Fruit fly (Drosophila melanogaster) whole organism, prepupa: ENCODE results near the gene CG1143.
A peak's percentile ranks its signal among the peaks of the same experiment; 100 is the strongest.

ENCODE experiments used
- Blimp-1 ChIP-seq: fragments of 200-800 bp; sonication (Bioruptor generic); optimal IDR thresholded peaks from 3 replicates; lab custom pipeline; 2017; ENCODE audit warnings: missing biosample characterization, missing genetic modification characterization, mild to moderate bottlenecking, moderate library complexity, missing genetic modification reagents
- CG10631 ChIP-seq: fragments of 200-800 bp; sonication (Bioruptor generic); optimal IDR thresholded peaks from 2 replicates; lab custom pipeline; 2016; ENCODE audit warnings: missing biosample characterization, missing genetic modification characterization
- CG11902 ChIP-seq: fragments of 200-800 bp; sonication (Bioruptor generic); optimal IDR thresholded peaks from 3 replicates; lab custom pipeline; 2016; ENCODE audit warnings: missing biosample characterization, missing genetic modification characterization
- CG15336 ChIP-seq: fragments of 200-800 bp; sonication (Bioruptor generic); IDR thresholded peaks from 2 replicates; pipeline ENCODE4 v1.3.6; 2022; ENCODE audit warnings: missing biosample characterization, missing genetic modification characterization
- CG1621 ChIP-seq: fragments of 200-800 bp; sonication (Bioruptor generic); optimal IDR thresholded peaks from 3 replicates; lab custom pipeline; 2018; ENCODE audit warnings: missing biosample characterization, mild to moderate bottlenecking, missing genetic modification characterization
- CG16779 ChIP-seq: fragments of 200-800 bp; sonication (Bioruptor generic); optimal IDR thresholded peaks from 3 replicates; lab custom pipeline; 2017; ENCODE audit warnings: missing biosample characterization, mild to moderate bottlenecking, missing genetic modification characterization
- CG31627 ChIP-seq: fragments of 200-800 bp; sonication (Bioruptor generic); optimal IDR thresholded peaks from 3 replicates; lab custom pipeline; 2016; ENCODE audit warnings: missing biosample characterization, missing genetic modification characterization
- CG32006 ChIP-seq: fragments of 200-800 bp; sonication (Bioruptor generic); optimal IDR thresholded peaks from 3 replicates; lab custom pipeline; 2017; ENCODE audit warnings: missing biosample characterization, mild to moderate bottlenecking, missing genetic modification characterization
- CG34406 ChIP-seq: fragments of 200-800 bp; sonication (Bioruptor generic); optimal IDR thresholded peaks from 3 replicates; lab custom pipeline; 2016; ENCODE audit warnings: missing biosample characterization, missing genetic modification characterization
- CG3919 ChIP-seq: fragments of 200-800 bp; sonication (Bioruptor generic); optimal IDR thresholded peaks from 3 replicates; lab custom pipeline; 2016; ENCODE audit warnings: missing biosample characterization, missing genetic modification characterization
- CG6163 ChIP-seq: fragments of 200-800 bp; sonication (Bioruptor generic); IDR thresholded peaks from 3 replicates; pipeline ENCODE4 v1.3.6; 2022; ENCODE audit warnings: missing biosample characterization, missing genetic modification characterization
- CG6276 ChIP-seq: fragments of 200-800 bp; sonication (Bioruptor generic); optimal IDR thresholded peaks from 2 replicates; lab custom pipeline; 2017; ENCODE audit warnings: missing biosample characterization, mild to moderate bottlenecking, missing genetic modification characterization
- CG6792 ChIP-seq: fragments of 200-800 bp; sonication (Bioruptor generic); optimal IDR thresholded peaks from 3 replicates; lab custom pipeline; 2016; ENCODE audit warnings: missing biosample characterization, missing genetic modification characterization
- CG7368 ChIP-seq: fragments of 200-800 bp; sonication (Bioruptor generic); optimal IDR thresholded peaks from 3 replicates; lab custom pipeline; 2016; ENCODE audit warnings: missing biosample characterization, missing genetic modification characterization
- CG8319 ChIP-seq: fragments of 200-800 bp; sonication (Bioruptor generic); optimal IDR thresholded peaks from 3 replicates; lab custom pipeline; 2016; ENCODE audit warnings: missing biosample characterization, missing genetic modification characterization
- CG8632 ChIP-seq: fragments of 200-800 bp; sonication (Bioruptor generic); optimal IDR thresholded peaks from 3 replicates; lab custom pipeline; 2016; ENCODE audit warnings: missing biosample characterization, missing genetic modification characterization
- CG9139 ChIP-seq: fragments of 200-800 bp; sonication (Bioruptor generic); optimal IDR thresholded peaks from 3 replicates; lab custom pipeline; 2017; ENCODE audit warnings: missing biosample characterization, mild to moderate bottlenecking, missing genetic modification characterization
- Eip75B ChIP-seq: fragments of 200-800 bp; sonication (Bioruptor generic); optimal IDR thresholded peaks from 3 replicates; lab custom pipeline; 2016; ENCODE audit warnings: missing biosample characterization, missing genetic modification characterization
- Eip78C ChIP-seq: fragments of 200-800 bp; sonication (Bioruptor generic); peaks from one replicate; lab custom pipeline; 2016; ENCODE audit warnings: missing biosample characterization, missing genetic modification characterization
- Ets21C ChIP-seq: fragments of 200-800 bp; sonication (Bioruptor generic); optimal IDR thresholded peaks from 3 replicates; lab custom pipeline; 2016; ENCODE audit warnings: missing biosample characterization, missing genetic modification characterization
- Gug ChIP-seq: fragments of 200-800 bp; sonication (Bioruptor generic); IDR thresholded peaks from 2 replicates; pipeline ENCODE4 v1.3.6; 2022; ENCODE audit warnings: missing biosample characterization, missing genetic modification characterization
- Hr38 ChIP-seq: sonication (Bioruptor generic); optimal IDR thresholded peaks from 2 replicates; lab custom pipeline; 2016; ENCODE audit warnings: missing biosample characterization, missing genetic modification characterization
- Hr39 ChIP-seq: fragments of 200-800 bp; sonication (Bioruptor generic); optimal IDR thresholded peaks from 2 replicates; lab custom pipeline; 2016; ENCODE audit warnings: missing biosample characterization, missing genetic modification characterization
- Hr4 ChIP-seq: fragments of 200-800 bp; sonication (Bioruptor generic); optimal IDR thresholded peaks from 3 replicates; lab custom pipeline; 2016; ENCODE audit warnings: missing biosample characterization, missing genetic modification characterization
- Lpt ChIP-seq: fragments of 200-800 bp; sonication (Bioruptor generic); optimal IDR thresholded peaks from 3 replicates; lab custom pipeline; 2016; ENCODE audit warnings: missing biosample characterization, missing genetic modification characterization
- Met ChIP-seq: fragments of 200-800 bp; sonication (Bioruptor generic); optimal IDR thresholded peaks from 3 replicates; lab custom pipeline; 2016; ENCODE audit warnings: missing biosample characterization, missing genetic modification characterization
- OdsH ChIP-seq: fragments of 200-800 bp; sonication (Bioruptor generic); optimal IDR thresholded peaks from 3 replicates; lab custom pipeline; 2016; ENCODE audit warnings: missing biosample characterization, missing genetic modification characterization
- Smox ChIP-seq: fragments of 200-800 bp; sonication (Bioruptor generic); optimal IDR thresholded peaks from 3 replicates; lab custom pipeline; 2016; ENCODE audit warnings: missing biosample characterization, missing genetic modification characterization
- Sox14 ChIP-seq: fragments of 200-800 bp; sonication (Bioruptor generic); optimal IDR thresholded peaks from 3 replicates; lab custom pipeline; 2016; ENCODE audit warnings: missing biosample characterization, missing genetic modification characterization
- Sox15 ChIP-seq: fragments of 200-800 bp; sonication (Bioruptor generic); optimal IDR thresholded peaks from 3 replicates; lab custom pipeline; 2016; ENCODE audit warnings: missing biosample characterization, missing genetic modification characterization
- achi ChIP-seq: fragments of 200-800 bp; sonication (Bioruptor generic); optimal IDR thresholded peaks from 3 replicates; lab custom pipeline; 2016; ENCODE audit warnings: missing biosample characterization, missing genetic modification characterization
- acj6 ChIP-seq: fragments of 200-800 bp; sonication (Bioruptor generic); optimal IDR thresholded peaks from 3 replicates; lab custom pipeline; 2016; ENCODE audit warnings: missing biosample characterization, missing genetic modification characterization
- dsx ChIP-seq: fragments of 200-800 bp; optimal IDR thresholded peaks from 3 replicates; lab custom pipeline; 2019; ENCODE audit warnings: missing biosample characterization, mild to moderate bottlenecking, missing genetic modification characterization, moderate library complexity; ENCODE audit not compliant: poor library complexity, severe bottlenecking
- eg ChIP-seq: fragments of 200-800 bp; sonication (Bioruptor generic); IDR thresholded peaks from 3 replicates; pipeline ENCODE4 v1.3.6; 2022; ENCODE audit warnings: missing biosample characterization, missing genetic modification characterization
- esn ChIP-seq: fragments of 200-800 bp; sonication (Bioruptor generic); optimal IDR thresholded peaks from 2 replicates; lab custom pipeline; 2016; ENCODE audit warnings: missing biosample characterization, mild to moderate bottlenecking, missing genetic modification characterization, moderate library complexity
- fd85E ChIP-seq: fragments of 200-800 bp; sonication (Bioruptor generic); optimal IDR thresholded peaks from 3 replicates; lab custom pipeline; 2016; ENCODE audit warnings: missing biosample characterization, missing genetic modification characterization
- fkh ChIP-seq: fragments of 200-800 bp; sonication (Bioruptor generic); optimal IDR thresholded peaks from 3 replicates; lab custom pipeline; 2017; ENCODE audit warnings: missing biosample characterization, mild to moderate bottlenecking, missing genetic modification characterization, moderate library complexity
- net ChIP-seq: fragments of 200-800 bp; sonication (Bioruptor generic); optimal IDR thresholded peaks from 3 replicates; lab custom pipeline; 2016; ENCODE audit warnings: missing biosample characterization, missing genetic modification characterization
- pdm3 ChIP-seq: fragments of 200-800 bp; sonication (Bioruptor generic); optimal IDR thresholded peaks from 3 replicates; lab custom pipeline; 2016; ENCODE audit warnings: missing biosample characterization, missing genetic modification characterization
- salr ChIP-seq, 2 experiments: fragments of 200-800 bp; sonication (Bioruptor generic); optimal IDR thresholded peaks; 3 replicates each; lab custom pipeline; 2016 to 2018; ENCODE audit warnings: missing biosample characterization in 2 of 2, missing genetic modification characterization in 2 of 2, mild to moderate bottlenecking in 1 of 2
- ss ChIP-seq, 2 experiments: fragments of 200-800 bp; sonication (Bioruptor generic); optimal IDR thresholded peaks; 2 replicates in 1 of 2; 3 replicates in 1 of 2; lab custom pipeline; 2017 to 2018; ENCODE audit warnings: mild to moderate bottlenecking in 2 of 2, missing biosample characterization in 2 of 2, missing genetic modification characterization in 2 of 2, moderate library complexity in 1 of 2
- svp ChIP-seq: fragments of 200-800 bp; sonication (Bioruptor generic); peaks from one replicate; lab custom pipeline; 2016; ENCODE audit warnings: missing biosample characterization, missing genetic modification characterization
- topi ChIP-seq: fragments of 200-800 bp; sonication (Bioruptor generic); optimal IDR thresholded peaks from 3 replicates; lab custom pipeline; 2016; ENCODE audit warnings: missing biosample characterization, missing genetic modification characterization
- vri ChIP-seq: fragments of 200-800 bp; sonication (Bioruptor generic); optimal IDR thresholded peaks from 3 replicates; lab custom pipeline; 2016; ENCODE audit warnings: missing biosample characterization, mild to moderate bottlenecking, missing genetic modification characterization

The CG1143 gene

DNA sequence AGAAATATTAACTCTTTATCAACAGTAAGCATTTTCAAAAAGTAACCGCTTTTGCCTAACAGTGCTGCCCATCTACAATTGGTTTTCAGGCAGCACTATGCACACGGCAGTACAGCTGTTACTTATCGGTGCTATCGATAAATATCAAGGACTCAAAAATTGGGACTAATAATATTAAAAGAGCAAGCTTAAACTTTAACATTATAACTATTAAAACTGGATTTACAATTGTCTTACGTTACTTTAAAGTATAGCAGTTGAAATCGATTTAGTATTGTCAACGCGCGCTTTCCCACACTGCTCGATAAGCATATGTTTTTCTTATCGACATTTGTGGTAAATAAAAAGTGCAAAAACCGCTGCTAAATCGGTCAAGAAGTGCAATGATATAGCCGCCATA is 13.8 kb upstream of the CG1143 start, which contains the start of the genes CG42245 and MEP-1 (continued):
- TF ChIP-seq Smox (GFP tag; lab: Kevin White, UChicago) (peak; percentile 60), CG9139 (no peak), Met (peak; percentile 70), pdm3 (peak; percentile 62), CG6163 (GFP tag; lab: Robert Waterston, UW) (no peak), net (GFP tag; lab: Kevin White, UChicago) (peak; percentile 41), CG8319 (GFP tag; lab: Kevin White, UChicago) (peak; percentile 29), Sox15 (GFP tag; lab: Kevin White, UChicago) (no peak), fd85E (no peak), CG11902 (GFP tag; lab: Kevin White, UChicago) (no peak), CG32006 (GFP tag; lab: Kevin White, UChicago) (peak; percentile 14), Blimp-1 (GFP tag; lab: Kevin White, UChicago) (no peak), ss (GFP tag; optimal IDR thresholded peaks at IDR 0.05; lab: Kevin White, UChicago) (peak in 1 of 2 experiments; percentile 20), fkh (GFP tag; lab: Kevin White, UChicago) (peak; percentile 43), CG6276 (GFP tag; lab: Kevin White, UChicago) (no peak), acj6 (GFP tag; lab: Kevin White, UChicago) (peak; percentile 52), Eip78C (peak; percentile 69), Ets21C (GFP tag; lab: Kevin White, UChicago) (peak; percentile 20), Lpt (GFP tag; lab: Kevin White, UChicago) (no peak), CG10631 (GFP tag; lab: Kevin White, UChicago) (peak; percentile 55), esn (GFP tag; lab: Kevin White, UChicago) (peak; percentile 65), Hr38 (GFP tag; lab: Kevin White, UChicago) (no peak), CG31627 (peak; percentile 54), achi (GFP tag; lab: Kevin White, UChicago) (peak; percentile 26), CG6792 (GFP tag; lab: Kevin White, UChicago) (peak; percentile 30), CG3919 (GFP tag; lab: Kevin White, UChicago) (peak; percentile 66)

DNA sequence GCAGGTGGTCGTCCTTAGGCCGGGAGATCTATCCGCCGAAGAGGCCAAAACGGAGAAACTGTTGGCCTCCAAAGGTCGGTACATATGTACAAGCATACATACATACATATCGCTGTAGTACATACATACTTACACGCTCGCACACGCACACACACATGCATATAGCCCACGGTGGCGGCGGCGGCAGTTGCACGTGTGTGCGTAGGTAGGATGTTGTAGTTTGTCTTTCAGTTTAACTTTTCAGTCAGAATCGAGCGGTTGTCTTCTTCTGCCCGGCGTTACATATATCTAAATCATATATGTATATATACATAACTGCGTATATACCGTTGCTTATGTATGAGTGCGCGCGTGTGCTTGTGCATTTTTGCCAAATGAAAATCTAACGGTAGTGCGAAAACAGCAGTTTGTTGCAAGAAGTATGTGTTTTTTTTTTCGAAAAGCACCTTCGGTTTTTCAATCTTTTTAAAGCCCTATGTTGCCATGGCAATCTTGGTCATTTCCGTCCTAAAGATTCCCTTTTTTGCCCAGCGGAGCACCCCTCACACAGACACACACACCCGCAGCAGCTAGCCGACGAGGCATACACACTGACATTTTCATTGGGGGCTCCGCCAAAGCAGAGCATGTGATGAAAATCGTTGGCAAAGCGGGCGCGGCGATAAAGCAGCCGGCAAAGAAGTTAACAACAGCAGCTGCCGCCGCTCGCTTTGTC is 13.0 kb upstream of the CG1143 start:
- TF ChIP-seq Eip78C (peak; percentile 36), Hr39 (GFP tag; lab: Kevin White, UChicago) (no peak), CG3919 (GFP tag; lab: Kevin White, UChicago) (no peak), CG6276 (GFP tag; lab: Kevin White, UChicago) (no peak), CG9139 (peak; percentile 3), Sox14 (GFP tag; lab: Kevin White, UChicago) (peak; percentile 84)
- TF ChIP-seq, all 60 proteins: peak for 3

DNA sequence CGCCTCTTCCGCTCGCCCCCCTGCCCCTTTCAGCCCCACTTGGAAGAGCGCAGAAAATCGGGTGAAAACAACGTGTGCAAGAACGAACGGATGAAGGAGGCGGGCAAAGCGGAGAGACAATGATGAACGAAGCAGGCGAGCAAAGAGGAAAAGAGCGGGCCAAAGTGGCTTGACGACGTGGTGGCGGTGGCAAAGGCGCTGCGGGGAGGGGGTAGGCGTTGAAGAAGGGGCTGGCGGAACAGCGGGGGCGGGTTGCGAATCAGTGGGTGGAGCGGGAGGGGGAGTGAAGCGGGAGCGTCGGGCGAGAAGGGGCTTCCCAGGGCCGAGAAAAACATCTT is 12.4 kb upstream of the CG1143 start:
- TF ChIP-seq salr (GFP tag; optimal IDR thresholded peaks at IDR 0.05; lab: Kevin White, UChicago) (no peak), CG3919 (GFP tag; lab: Kevin White, UChicago) (peak; percentile 15), CG6276 (GFP tag; lab: Kevin White, UChicago) (no peak), ss (GFP tag; optimal IDR thresholded peaks at IDR 0.05; lab: Kevin White, UChicago) (no peak), Hr38 (GFP tag; lab: Kevin White, UChicago) (no peak), OdsH (GFP tag; lab: Kevin White, UChicago) (no peak), Smox (GFP tag; lab: Kevin White, UChicago) (no peak), topi (GFP tag; lab: Kevin White, UChicago) (no peak), CG10631 (GFP tag; lab: Kevin White, UChicago) (no peak), CG9139 (no peak), CG34406 (GFP tag; lab: Kevin White, UChicago) (no peak), net (GFP tag; lab: Kevin White, UChicago) (peak; percentile 12), eg (0 out of 3 replicates have a peak, but pooled peaks have one; percentile 26), Gug (GFP tag; lab: Robert Waterston, UW) (no peak), Hr4 (GFP tag; lab: Kevin White, UChicago) (no peak), Ets21C (GFP tag; lab: Kevin White, UChicago) (no peak), svp (GFP tag; lab: Kevin White, UChicago) (no peak), CG6792 (GFP tag; lab: Kevin White, UChicago) (no peak), vri (GFP tag; lab: Kevin White, UChicago) (no peak), Eip75B (GFP tag; lab: Kevin White, UChicago) (no peak), CG6163 (GFP tag; lab: Robert Waterston, UW) (peak; percentile 72), CG8632 (GFP tag; lab: Kevin White, UChicago) (no peak), CG1621 (tag; lab: Kevin White, UChicago) (peak; percentile 9), CG15336 (peak; percentile 45; the same call in 1 of the 2 replicates), CG32006 (GFP tag; lab: Kevin White, UChicago) (no peak), CG16779 (tag; lab: Kevin White, UChicago) (no peak), Sox14 (GFP tag; lab: Kevin White, UChicago) (no peak), CG31627 (no peak), esn (GFP tag; lab: Kevin White, UChicago) (no peak), pdm3 (no peak), fd85E (no peak), dsx (GFP tag; lab: Kevin White, UChicago) (no peak), Met (no peak), Sox15 (GFP tag; lab: Kevin White, UChicago) (no peak), CG7368 (GFP tag; lab: Kevin White, UChicago) (no peak)
